Worm (Caenorhabditis elegans) whole organism, midembryonic: ENCODE measurements around the gene R11E3.1.

Experiments used
- T22C8.4 ChIP-seq: fragments of 200-800 bp; sonication (Bioruptor generic); IDR thresholded peaks from 2 replicates; pipeline ENCODE4 v1.3.6; 2022; ENCODE audit warnings: missing genetic modification characterization, missing compliant biosample characterization
- cog-1 ChIP-seq: sonication (generic microtip); optimal IDR thresholded peaks from 2 replicates; lab custom pipeline; 2016; ENCODE audit warnings: missing genetic modification characterization, missing compliant biosample characterization
- flt-1 ChIP-seq: fragments of 200-800 bp; sonication (Bioruptor generic); IDR thresholded peaks from 2 replicates; pipeline ENCODE4 v1.3.6; 2022; ENCODE audit warnings: missing genetic modification characterization, missing compliant biosample characterization
- klf-2 ChIP-seq: fragments of 200-800 bp; sonication (Bioruptor generic); conservative IDR thresholded peaks from 2 replicates; pipeline ENCODE4 v1.3.6; 2022; ENCODE audit warnings: missing genetic modification reagents, missing genetic modification characterization, missing compliant biosample characterization
- med-1 ChIP-seq: sonication (generic microtip); optimal IDR thresholded peaks from 2 replicates; lab custom pipeline; 2017; ENCODE audit warnings: missing genetic modification characterization, mild to moderate bottlenecking, missing compliant biosample characterization, antibody characterized with exemption, missing genetic modification reagents; ENCODE audit not compliant: insufficient read depth
- ref-1 ChIP-seq: fragments of 200-800 bp; sonication (Bioruptor generic); conservative IDR thresholded peaks from 2 replicates; pipeline ENCODE4 v1.3.6; 2022; ENCODE audit warnings: missing genetic modification reagents, missing genetic modification characterization, missing compliant biosample characterization
- tab-1 ChIP-seq: fragments of 200-800 bp; sonication (Bioruptor generic); IDR thresholded peaks from 2 replicates; pipeline ENCODE4 v1.3.6; 2022; ENCODE audit warnings: missing genetic modification characterization, missing compliant biosample characterization
- ztf-23 ChIP-seq: fragments of 200-800 bp; sonication (Bioruptor generic); IDR thresholded peaks from 2 replicates; pipeline ENCODE4 v1.3.6; 2022; ENCODE audit warnings: missing genetic modification reagents, missing genetic modification characterization, missing compliant biosample characterization
- ztf-29 ChIP-seq: fragments of 200-800 bp; sonication (Bioruptor generic); IDR thresholded peaks from 2 replicates; pipeline ENCODE4 v1.3.6; 2022; ENCODE audit warnings: missing genetic modification reagents, missing genetic modification characterization, missing compliant biosample characterization

R11E3.1 gene

DNA sequence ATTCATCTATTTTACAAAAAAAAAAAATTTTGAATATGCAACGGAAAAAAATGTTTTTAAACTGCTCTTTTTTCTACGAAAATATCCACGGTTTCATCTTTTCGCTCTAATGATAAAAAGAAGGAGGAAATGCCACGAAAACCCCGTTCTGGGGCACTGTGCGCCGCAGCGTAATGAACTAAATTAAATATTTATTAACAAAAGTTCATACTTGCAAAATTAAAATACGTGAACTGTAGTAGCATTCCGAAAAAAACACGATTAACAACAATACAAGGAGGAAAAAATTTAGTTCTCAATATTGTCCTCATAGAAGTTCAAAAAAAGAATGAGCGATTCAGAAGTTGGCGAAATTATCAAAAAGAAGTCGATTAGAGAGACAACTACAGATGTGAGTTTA is at the start of gene R11E3.1:
R11E3.1 (plus strand) TSS at position 301 of the 400 bp plus-strand sequence.
- TF ChIP-seq flt-1 (no peak), klf-2 (GFP tag; lab: Robert Waterston, UW) (no peak), ztf-29 (GFP tag; lab: Robert Waterston, UW) (no peak), med-1 (no peak), T22C8.4 (GFP tag; lab: Robert Waterston, UW) (no peak), cog-1 (no peak), ref-1 (GFP tag; lab: Robert Waterston, UW) (no peak), ztf-23 (no peak), tab-1 (GFP tag; lab: Robert Waterston, UW) (no peak)

- no peak for TF ChIP-seq ref-1 (GFP tag; lab: Robert Waterston, UW)
- TF ChIP-seq T22C8.4 (GFP tag; lab: Robert Waterston, UW): no peak
- TF ChIP-seq med-1: no peak
- TF ChIP-seq klf-2 (GFP tag; lab: Robert Waterston, UW): no peak
- TF ChIP-seq ztf-23: no peak
- no peak for TF ChIP-seq cog-1
- TF ChIP-seq flt-1: no peak
- TF ChIP-seq ztf-29 (GFP tag; lab: Robert Waterston, UW): no peak
- TF ChIP-seq tab-1 (GFP tag; lab: Robert Waterston, UW): no peak
These were observed 47.1 kb upstream of the R11E3.1 start for ce11 chrIV:4742480-4742879.

- TF ChIP-seq ztf-29 (GFP tag; lab: Robert Waterston, UW) (no peak), cog-1 (no peak), klf-2 (GFP tag; lab: Robert Waterston, UW) (no peak), flt-1 (no peak), tab-1 (GFP tag; lab: Robert Waterston, UW) (no peak), med-1 (no peak), T22C8.4 (GFP tag; lab: Robert Waterston, UW) (no peak), ref-1 (GFP tag; lab: Robert Waterston, UW) (no peak), ztf-23 (no peak)
These were observed 45.4 kb upstream of the R11E3.1 start, which contains the start of gene hoe-1 for ce11 chrIV:4744167-4744566. TSS of gene hoe-1 (minus strand) at chrIV:4744267.

- TF ChIP-seq flt-1 (no peak), ztf-23 (no peak), klf-2 (GFP tag; lab: Robert Waterston, UW) (no peak), cog-1 (no peak), ztf-29 (GFP tag; lab: Robert Waterston, UW) (no peak), tab-1 (GFP tag; lab: Robert Waterston, UW) (no peak), ref-1 (GFP tag; lab: Robert Waterston, UW) (no peak), T22C8.4 (GFP tag; lab: Robert Waterston, UW) (no peak), med-1 (no peak)
These were observed 44.1 kb upstream of the R11E3.1 start, which contains the start of gene timm-17B.1 for ce11 chrIV:4745422-4745821. TSS of gene timm-17B.1 (minus strand) at chrIV:4745492.

ce11 chrIV:4747553-4747952 is 42.0 kb upstream of the R11E3.1 start, which contains the start of gene tctn-1:
TSS of gene tctn-1 (minus strand) at chrIV:4747832.
- TF ChIP-seq ztf-29 (GFP tag; lab: Robert Waterston, UW) (no peak), ref-1 (GFP tag; lab: Robert Waterston, UW) (no peak), cog-1 (no peak), T22C8.4 (GFP tag; lab: Robert Waterston, UW) (no peak), klf-2 (GFP tag; lab: Robert Waterston, UW) (no peak), tab-1 (GFP tag; lab: Robert Waterston, UW) (no peak), flt-1 (no peak), med-1 (no peak), ztf-23 (no peak)

ce11 chrIV:4748408-4749105 is 41.0 kb upstream of the R11E3.1 start, which contains the start of gene cyc-2.1:
TSS of gene cyc-2.1 (minus strand) at chrIV:4749012.
- TF ChIP-seq ztf-29 (GFP tag; lab: Robert Waterston, UW) (no peak), ref-1 (GFP tag; lab: Robert Waterston, UW) (no peak), tab-1 (GFP tag; lab: Robert Waterston, UW) (no peak), klf-2 (GFP tag; lab: Robert Waterston, UW) (no peak), T22C8.4 (GFP tag; lab: Robert Waterston, UW) (no peak), flt-1 (0 out of 2 replicates have a peak, but pooled peaks have one; percentile 58), ztf-23 (0 out of 2 replicates have a peak, but pooled peaks have one; percentile 46), med-1 (no peak), cog-1 (no peak)

DNA sequence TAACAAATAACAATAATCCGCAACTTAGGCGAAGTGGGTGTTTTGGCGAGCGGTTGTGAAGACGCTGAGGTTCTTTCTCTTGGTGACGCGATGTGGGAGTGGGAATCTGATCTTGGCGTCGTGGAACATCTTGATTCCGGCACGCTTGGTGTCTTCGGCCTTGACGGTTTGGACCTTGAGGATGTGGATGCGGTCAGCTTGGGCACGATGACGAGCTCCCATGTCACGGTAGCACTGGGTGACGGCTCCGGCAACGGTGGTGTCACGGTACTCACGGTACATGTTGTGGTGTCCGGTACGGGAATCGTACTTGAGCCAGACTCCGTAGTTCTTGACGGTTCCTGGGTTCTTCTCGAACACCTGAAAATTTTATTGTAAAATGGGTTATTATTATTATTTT is 40.4 kb upstream of the R11E3.1 start:
- TF ChIP-seq ztf-29 (GFP tag; lab: Robert Waterston, UW) (no peak), ztf-23 (0 out of 2 replicates have a peak, but pooled peaks have one; percentile 30), tab-1 (GFP tag; lab: Robert Waterston, UW) (no peak), klf-2 (GFP tag; lab: Robert Waterston, UW) (no peak), med-1 (no peak), flt-1 (peak; percentile 56; the same call in 1 of the 2 replicates), ref-1 (GFP tag; lab: Robert Waterston, UW) (no peak), T22C8.4 (GFP tag; lab: Robert Waterston, UW) (no peak), cog-1 (no peak)

DNA sequence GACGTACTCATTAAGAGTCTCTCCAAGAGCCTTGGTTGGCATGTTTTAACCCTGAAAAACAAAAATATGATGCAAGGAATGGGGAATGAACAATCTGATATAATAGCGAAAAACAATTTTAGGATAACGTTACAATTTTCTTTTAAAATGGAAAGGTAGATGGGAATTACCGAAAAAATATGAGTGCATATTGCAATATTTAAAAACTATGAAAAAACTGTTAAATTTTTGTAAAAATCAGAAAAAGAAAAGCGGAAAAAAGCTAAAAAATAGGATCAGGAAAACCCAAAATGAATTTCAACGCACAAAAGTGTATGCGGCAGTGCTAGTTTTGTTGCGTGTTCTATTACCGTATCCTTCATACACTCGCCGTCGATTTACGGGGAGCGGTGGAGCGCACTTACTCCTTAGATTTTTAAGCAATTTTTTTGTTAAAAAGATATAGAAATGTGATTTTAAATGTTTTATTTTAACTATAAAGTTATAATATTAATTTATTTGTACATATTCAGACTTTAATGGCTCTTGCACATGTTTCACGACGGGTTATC is 39.7 kb upstream of the R11E3.1 start, which contains the start of the genes rpl-20 and Y17G9B.5:
rpl-20 (minus strand) TSS at position 51 of the 551 bp plus-strand sequence.
Y17G9B.5 (plus strand) TSS at position 513 of the 551 bp plus-strand sequence.
- TF ChIP-seq ztf-29 (GFP tag; lab: Robert Waterston, UW) (peak; percentile 85), flt-1 (peak; percentile 94), cog-1 (peak; percentile 99), ref-1 (GFP tag; lab: Robert Waterston, UW) (0 out of 2 replicates have a peak, but pooled peaks have one; percentile 31), klf-2 (GFP tag; lab: Robert Waterston, UW) (peak; percentile 41; the same call in 1 of the 2 replicates), tab-1 (GFP tag; lab: Robert Waterston, UW) (peak; percentile 58; the same call in 1 of the 2 replicates), ztf-23 (peak; percentile 95), med-1 (peak; percentile 36), T22C8.4 (GFP tag; lab: Robert Waterston, UW) (peak; percentile 75)

DNA sequence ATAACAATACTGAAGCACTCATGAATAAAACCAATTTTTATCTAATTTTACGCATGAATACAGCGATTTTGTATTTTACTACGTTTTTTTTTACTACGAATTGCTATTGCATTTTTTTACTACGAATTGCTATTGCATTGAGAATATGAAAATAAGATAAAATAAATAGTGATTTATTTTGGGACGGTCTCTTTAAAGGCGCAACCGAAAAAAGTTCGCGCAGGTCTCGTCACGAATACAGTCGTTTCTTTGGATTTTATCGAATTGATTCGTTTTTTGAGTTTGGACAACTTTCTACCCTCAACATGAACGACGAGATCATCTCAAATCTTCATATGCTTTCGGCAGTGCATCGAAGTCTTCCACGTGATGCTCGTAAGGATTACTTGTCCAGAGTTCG is 37.7 kb upstream of the R11E3.1 start, which contains the start of gene Y17G9B.4:
Y17G9B.4 (plus strand) TSS at position 306 of the 400 bp plus-strand sequence.
- TF ChIP-seq med-1 (no peak), tab-1 (GFP tag; lab: Robert Waterston, UW) (no peak), cog-1 (no peak), T22C8.4 (GFP tag; lab: Robert Waterston, UW) (no peak), klf-2 (GFP tag; lab: Robert Waterston, UW) (no peak), flt-1 (no peak), ztf-29 (GFP tag; lab: Robert Waterston, UW) (no peak), ref-1 (GFP tag; lab: Robert Waterston, UW) (no peak), ztf-23 (no peak)
